Worm (Caenorhabditis elegans) whole organism, late embryonic: ENCODE measurements around the gene pals-32.

ENCODE experiments used
- F13H6.1 ChIP-seq: sonication (generic microtip); optimal IDR thresholded peaks from 2 replicates; lab custom pipeline; 2016; ENCODE audit warnings: missing genetic modification characterization, missing compliant biosample characterization
- ama-1 ChIP-seq: fragments of 150-350 bp; optimal IDR thresholded peaks from 2 replicates; lab custom pipeline; 2014
- ceh-2 ChIP-seq: sonication (generic microtip); optimal IDR thresholded peaks from 2 replicates; lab custom pipeline; 2016; ENCODE audit warnings: missing genotype, missing genetic modification characterization, missing compliant biosample characterization
- ceh-9 ChIP-seq: sonication (generic microtip); optimal IDR thresholded peaks from 2 replicates; lab custom pipeline; 2016; ENCODE audit warnings: mild to moderate bottlenecking, missing genetic modification characterization, inconsistent platforms, missing compliant biosample characterization
- ets-4 ChIP-seq: sonication (generic microtip); optimal IDR thresholded peaks from 2 replicates; lab custom pipeline; 2016; ENCODE audit warnings: missing genetic modification characterization, missing compliant biosample characterization
- fkh-10 ChIP-seq: fragments of 150-350 bp; optimal IDR thresholded peaks from 2 replicates; lab custom pipeline; 2014; ENCODE audit warnings: missing biosample characterization, missing genetic modification reagents, missing genetic modification characterization
- gmeb-2 ChIP-seq: sonication (generic microtip); optimal IDR thresholded peaks from 2 replicates; lab custom pipeline; 2016; ENCODE audit warnings: missing genetic modification characterization, inconsistent platforms, missing compliant biosample characterization
- mec-3 ChIP-seq: sonication (generic microtip); optimal IDR thresholded peaks from 2 replicates; lab custom pipeline; 2016; ENCODE audit warnings: borderline replicate concordance, missing genetic modification characterization, missing compliant biosample characterization
- ref-2 ChIP-seq: sonication (generic microtip); optimal IDR thresholded peaks from 2 replicates; lab custom pipeline; 2016; ENCODE audit warnings: missing genetic modification characterization, missing compliant biosample characterization
- sox-4 ChIP-seq: sonication (generic microtip); optimal IDR thresholded peaks from 2 replicates; lab custom pipeline; 2017; ENCODE audit warnings: mild to moderate bottlenecking, missing genetic modification characterization, inconsistent platforms, missing compliant biosample characterization
- tbx-2 ChIP-seq: sonication (generic microtip); optimal IDR thresholded peaks from 2 replicates; lab custom pipeline; 2016; ENCODE audit warnings: missing genetic modification characterization, missing compliant biosample characterization

- TF ChIP-seq ref-2 (tag; lab: Kevin White, UChicago) = no peak
- no peak for TF ChIP-seq F13H6.1 (tag; lab: Kevin White, UChicago)
- no peak for TF ChIP-seq ceh-9 (tag; lab: Kevin White, UChicago)
- no peak for TF ChIP-seq ama-1 (lab: Kevin White, UChicago)
- TF ChIP-seq tbx-2 (tag; lab: Kevin White, UChicago) = no peak
- TF ChIP-seq fkh-10 = no peak
- TF ChIP-seq sox-4 (tag; lab: Kevin White, UChicago) = no peak
- no peak for TF ChIP-seq gmeb-2 (tag; lab: Kevin White, UChicago)
- no peak for TF ChIP-seq ets-4 (tag; lab: Kevin White, UChicago)
- no peak for TF ChIP-seq mec-3 (tag; lab: Kevin White, UChicago)
- no peak for TF ChIP-seq ceh-2 (tag; lab: Kevin White, UChicago)
Measured at ce11 chrV:2855473-2855872, 40.9 kb upstream of the pals-32 start, which contains the start of gene srj-57.
